Worm (Caenorhabditis elegans) whole organism, L1 larva: Measurements from ENCODE around the gene Y15E3A.4.

ENCODE experiments used
- blmp-1 ChIP-seq: fragments of 150-350 bp; optimal IDR thresholded peaks from 2 replicates; lab custom pipeline; 2014; ENCODE audit warnings: missing biosample characterization, missing genetic modification characterization
- lin-13 ChIP-seq: fragments of 150-350 bp; optimal IDR thresholded peaks from 2 replicates; lab custom pipeline; 2014; ENCODE audit warnings: missing biosample characterization, missing genetic modification reagents, missing genetic modification characterization
- lsy-2 ChIP-seq, 2 experiments: fragments of 150-350 bp; optimal IDR thresholded peaks; 2 replicates each; lab custom pipeline; 2014; ENCODE audit warnings: missing biosample characterization in 2 of 2, missing genetic modification characterization in 2 of 2
- mep-1 ChIP-seq: fragments of 150-350 bp; optimal IDR thresholded peaks from 2 replicates; lab custom pipeline; 2014; ENCODE audit warnings: missing biosample characterization, missing genetic modification characterization

ce11 chrX:15342092-15342491 lies 11.3 kb downstream of the Y15E3A.4 start:
- TF ChIP-seq lsy-2 (tag; optimal IDR thresholded peaks at IDR 0.05; lab: Kevin White, UChicago) (peak in 1 of 2 experiments; percentile 16), lin-13 (GFP tag; lab: Kevin White, UChicago) (no peak), mep-1 (tag; lab: Kevin White, UChicago) (no peak), blmp-1 (tag; lab: Kevin White, UChicago) (no peak)
